Worm (Caenorhabditis elegans): ENCODE data around the gene irld-36.

DNA sequence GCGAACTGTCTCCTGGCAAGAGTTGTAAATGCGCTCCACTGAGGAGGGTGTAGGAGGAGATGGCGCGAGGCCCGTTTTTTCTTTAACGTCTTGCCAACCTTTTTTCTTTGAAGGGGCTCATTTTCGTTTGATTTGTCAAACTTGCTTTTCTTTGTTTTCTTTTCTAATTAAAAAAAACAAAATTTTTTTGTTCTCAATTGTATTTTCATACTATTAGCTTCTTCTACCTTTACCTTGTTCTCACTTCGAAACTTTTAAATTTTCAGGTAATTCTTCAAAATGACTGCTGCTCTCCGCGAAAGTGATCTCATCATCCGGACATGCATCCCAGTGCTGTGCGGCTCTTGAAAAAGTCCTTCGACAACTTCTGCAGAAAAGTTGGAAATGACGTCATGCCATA, 30.8 kb downstream of the irld-36 start, which contains the start of gene fbxa-184:
- no peak for TF ChIP-seq unc-30 (tag; optimal IDR thresholded peaks at IDR 0.05)
- TF ChIP-seq elt-3 (tag; optimal IDR thresholded peaks at IDR 0.05) = no peak
- no peak for TF ChIP-seq skn-1 (tag; optimal IDR thresholded peaks at IDR 0.05)
- no peak for TF ChIP-seq isw-1 (GFP tag; IDR thresholded peaks at IDR 0.05)
- TF ChIP-seq ama-1 (optimal IDR thresholded peaks at IDR 0.05) = no peak
- no peak for TF ChIP-seq jun-1 (tag; optimal IDR thresholded peaks at IDR 0.05)
- no peak for TF ChIP-seq blmp-1 (tag; optimal IDR thresholded peaks at IDR 0.05)
- TF ChIP-seq nhr-237 (tag; optimal IDR thresholded peaks at IDR 0.05) = no peak
- no peak for TF ChIP-seq pqm-1 (tag; optimal IDR thresholded peaks at IDR 0.05)
- TF ChIP-seq lsy-2 (tag; optimal IDR thresholded peaks at IDR 0.05) = no peak
- no peak for TF ChIP-seq ces-1 (GFP tag; optimal IDR thresholded peaks at IDR 0.05)
- no peak for TF ChIP-seq ceh-90 (tag; optimal IDR thresholded peaks at IDR 0.05)
- no peak for TF ChIP-seq nhr-77 (tag; optimal IDR thresholded peaks at IDR 0.05)
- TF ChIP-seq zag-1 (tag; optimal IDR thresholded peaks at IDR 0.05) = no peak

All from whole organism, L1 larva.